Worm (Caenorhabditis elegans): ENCODE results near the gene ttr-39.

- TF ChIP-seq ama-1 (optimal IDR thresholded peaks at IDR 0.05) (no peak), flt-1 (GFP tag; IDR thresholded peaks at IDR 0.05) (no peak), tbx-37 (GFP tag; conservative IDR thresholded peaks at IDR 0.05) (no peak), hmg-4 (GFP tag; optimal IDR thresholded peaks at IDR 0.05) (no peak), hnd-1 (tag; optimal IDR thresholded peaks at IDR 0.05) (no peak)
These were observed 46.8 kb downstream of the ttr-39 start, which contains the start of gene frk-1 for ce11 chrIV:10042881-10043280.

Data from whole organism, early embryonic.